Worm (Caenorhabditis elegans): ENCODE results near the gene F19G12.8.

DNA sequence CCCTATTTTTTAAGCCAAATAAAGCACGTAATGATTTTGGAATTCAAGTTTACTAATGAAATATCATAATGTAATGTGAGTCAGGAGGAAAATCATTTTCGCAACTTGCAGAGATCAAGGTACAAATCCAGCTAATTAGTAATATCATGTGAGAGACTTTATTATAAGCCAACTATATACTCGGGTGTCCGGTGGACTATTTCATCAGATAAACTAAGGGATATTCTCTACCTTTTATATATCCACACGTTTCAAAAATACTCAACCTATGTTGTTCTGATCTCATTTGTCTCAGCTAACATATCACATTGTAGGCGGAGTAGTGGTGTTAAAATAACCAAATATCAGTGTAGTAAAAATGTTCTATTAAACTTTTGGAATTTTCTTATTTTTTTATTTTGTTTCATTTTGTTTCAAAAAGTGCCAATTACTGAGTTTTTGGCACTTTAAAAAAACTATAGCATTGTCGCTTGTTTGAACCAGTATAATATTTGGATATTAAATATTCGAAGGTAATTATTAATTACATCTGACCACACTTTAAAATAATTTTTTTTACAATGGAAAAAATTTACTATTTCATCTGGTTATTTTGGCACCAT lies 27.6 kb upstream of the F19G12.8 start:
- TF ChIP-seq nhr-232 (tag; optimal IDR thresholded peaks at IDR 0.05) (no peak), ama-1 (optimal IDR thresholded peaks at IDR 0.05) (no peak), lin-11 (tag; optimal IDR thresholded peaks at IDR 0.05) (no peak), che-1 (tag; optimal IDR thresholded peaks at IDR 0.05) (no peak), pax-1 (tag; optimal IDR thresholded peaks at IDR 0.05) (no peak)

All from whole organism, late embryonic.